Worm (Caenorhabditis elegans) whole organism, L2 larva: ENCODE data around the gene ugt-39.

Source experiments
- ama-1 ChIP-seq: fragments of 150-350 bp; optimal IDR thresholded peaks from 2 replicates; lab custom pipeline; 2018; ENCODE audit warnings: inconsistent platforms
- egl-27 ChIP-seq: sonication (generic microtip); optimal IDR thresholded peaks from 3 replicates; lab custom pipeline; 2017; ENCODE audit warnings: missing biosample characterization, missing genetic modification reagents, missing genetic modification characterization
- snpc-4 ChIP-seq: fragments of 150-350 bp; optimal IDR thresholded peaks from 2 replicates; lab custom pipeline; 2014; ENCODE audit warnings: missing biosample characterization, missing genetic modification characterization

ce11 chrV:7187295-7187694, 30.4 kb downstream of the ugt-39 start:
- TF ChIP-seq snpc-4 (tag; lab: Kevin White, UChicago), result no peak
- TF ChIP-seq ama-1 (lab: Kevin White, UChicago), result no peak
- TF ChIP-seq egl-27, result no peak
